Fruit fly (Drosophila melanogaster) whole organism, embryonic: ENCODE measurements around the gene CG7519.

Experiments
- Ada2b ChIP-seq: fragments of 200-800 bp; sonication (Bioruptor generic); IDR thresholded peaks from 2 replicates; pipeline ENCODE4 v1.3.6; 2022; ENCODE audit warnings: missing biosample characterization, missing genetic modification characterization
- Awh ChIP-seq: fragments of 200-800 bp; sonication (Bioruptor generic); IDR thresholded peaks from 2 replicates; pipeline ENCODE4, ENCODE4 v1.3.6; 2022; ENCODE audit warnings: missing biosample characterization, missing genetic modification characterization
- CG10267 ChIP-seq: fragments of 200-800 bp; sonication (Bioruptor generic); optimal IDR thresholded peaks from 2 replicates; lab custom pipeline; 2018; ENCODE audit warnings: missing biosample characterization, mild to moderate bottlenecking, missing genetic modification characterization, moderate library complexity
- CG10431 ChIP-seq: fragments of 200-800 bp; sonication (Bioruptor generic); optimal IDR thresholded peaks from 3 replicates; lab custom pipeline; 2018; ENCODE audit warnings: missing biosample characterization, mild to moderate bottlenecking, missing genetic modification characterization
- CG11398 ChIP-seq: fragments of 200-800 bp; sonication (Bioruptor generic); optimal IDR thresholded peaks from 2 replicates; lab custom pipeline; 2016; ENCODE audit warnings: missing biosample characterization, missing genetic modification characterization
- CG11723 ChIP-seq: fragments of 200-800 bp; sonication (Bioruptor generic); optimal IDR thresholded peaks from 2 replicates; lab custom pipeline; 2017; ENCODE audit warnings: missing biosample characterization, mild to moderate bottlenecking, missing genetic modification characterization
- CG12391 ChIP-seq: fragments of 200-800 bp; sonication (Bioruptor generic); optimal IDR thresholded peaks from 3 replicates; lab custom pipeline; 2018; ENCODE audit warnings: missing biosample characterization, mild to moderate bottlenecking, missing genetic modification characterization, moderate library complexity
- CG12659 ChIP-seq: fragments of 200-800 bp; sonication (Bioruptor generic); optimal IDR thresholded peaks from 3 replicates; lab custom pipeline; 2017; ENCODE audit warnings: mild to moderate bottlenecking, missing biosample characterization, missing genetic modification reagents, missing genetic modification characterization
- CG14014 ChIP-seq: fragments of 200-800 bp; sonication (Bioruptor generic); IDR thresholded peaks from 2 replicates; pipeline ENCODE4 v1.3.6; 2022; ENCODE audit warnings: missing biosample characterization, missing genetic modification characterization
- CG15269 ChIP-seq: fragments of 200-800 bp; sonication (Bioruptor generic); optimal IDR thresholded peaks from 2 replicates; lab custom pipeline; 2018; ENCODE audit warnings: missing biosample characterization, mild to moderate bottlenecking, missing genetic modification characterization, moderate library complexity
- CG15696 ChIP-seq: fragments of 200-800 bp; sonication (Bioruptor generic); optimal IDR thresholded peaks from 2 replicates; lab custom pipeline; 2019; ENCODE audit warnings: missing biosample characterization, mild to moderate bottlenecking, missing genetic modification characterization, moderate library complexity
- CG16815 ChIP-seq: fragments of 200-800 bp; sonication (Bioruptor generic); optimal IDR thresholded peaks from 3 replicates; lab custom pipeline; 2017; ENCODE audit warnings: missing biosample characterization, mild to moderate bottlenecking, missing genetic modification characterization
- CG17385 ChIP-seq: fragments of 200-800 bp; sonication (Bioruptor generic); optimal IDR thresholded peaks from 3 replicates; lab custom pipeline; 2018; ENCODE audit warnings: missing biosample characterization, mild to moderate bottlenecking, missing genetic modification characterization
- CG2199 ChIP-seq: fragments of 200-800 bp; sonication (Bioruptor generic); IDR thresholded peaks from 3 replicates; pipeline ENCODE4 v1.3.6; 2022; ENCODE audit warnings: missing biosample characterization, missing genetic modification characterization
- CG3163 ChIP-seq: fragments of 200-800 bp; sonication (Bioruptor generic); optimal IDR thresholded peaks from 3 replicates; lab custom pipeline; 2016; ENCODE audit warnings: missing biosample characterization, missing genetic modification characterization
- CG34422 ChIP-seq: fragments of 200-800 bp; sonication (Bioruptor generic); IDR thresholded peaks from 3 replicates; pipeline ENCODE4 v1.3.6; 2022; ENCODE audit warnings: missing biosample characterization, missing genetic modification characterization
- CG4820 ChIP-seq: fragments of 200-800 bp; sonication (Bioruptor generic); optimal IDR thresholded peaks from 3 replicates; lab custom pipeline; 2016; ENCODE audit warnings: missing biosample characterization, missing genetic modification characterization
- CG4854 ChIP-seq: fragments of 200-800 bp; sonication (Bioruptor generic); optimal IDR thresholded peaks from 2 replicates; lab custom pipeline; 2016; ENCODE audit warnings: missing biosample characterization, missing genetic modification characterization, inconsistent platforms
- CG6254 ChIP-seq: fragments of 200-800 bp; sonication (Bioruptor generic); optimal IDR thresholded peaks from 3 replicates; lab custom pipeline; 2017; ENCODE audit warnings: mild to moderate bottlenecking, missing biosample characterization, missing genetic modification reagents, missing genetic modification characterization
- CG7556 ChIP-seq: fragments of 200-800 bp; sonication (Bioruptor generic); optimal IDR thresholded peaks from 2 replicates; lab custom pipeline; 2017; ENCODE audit warnings: missing biosample characterization, mild to moderate bottlenecking, missing genetic modification characterization
- CG8765 ChIP-seq: fragments of 200-800 bp; sonication (Bioruptor generic); IDR thresholded peaks from 2 replicates; pipeline ENCODE4 v1.3.6; 2022; ENCODE audit warnings: missing biosample characterization, missing genetic modification characterization
- CrebB ChIP-seq: fragments of 200-800 bp; sonication (Bioruptor generic); optimal IDR thresholded peaks from 3 replicates; lab custom pipeline; 2018; ENCODE audit warnings: missing biosample characterization, mild to moderate bottlenecking, missing genetic modification characterization
- Doc2 ChIP-seq: fragments of 200-800 bp; sonication (Bioruptor generic); IDR thresholded peaks from 2 replicates; pipeline ENCODE4 v1.3.6; 2022; ENCODE audit warnings: missing biosample characterization, missing genetic modification characterization
- Dref ChIP-seq: fragments of 200-800 bp; sonication (Bioruptor generic); IDR thresholded peaks from 2 replicates; pipeline ENCODE4 v1.3.6; 2022; ENCODE audit warnings: missing biosample characterization, missing genetic modification characterization
- H15 ChIP-seq: fragments of 200-800 bp; sonication (Bioruptor generic); IDR thresholded peaks from 3 replicates; pipeline ENCODE4 v1.3.6; 2022; ENCODE audit warnings: missing biosample characterization, missing genetic modification characterization
- HLH4C ChIP-seq: fragments of 200-800 bp; sonication (Bioruptor generic); IDR thresholded peaks from 3 replicates; pipeline ENCODE4 v1.3.6; 2022; ENCODE audit warnings: missing biosample characterization, missing genetic modification characterization; ENCODE audit not compliant: partially characterized antibody
- HmgZ ChIP-seq: fragments of 200-800 bp; sonication (Bioruptor generic); optimal IDR thresholded peaks from 2 replicates; lab custom pipeline; 2018; ENCODE audit warnings: missing biosample characterization, mild to moderate bottlenecking, missing genetic modification characterization
- MESR4 ChIP-seq: fragments of 200-800 bp; sonication (Bioruptor generic); optimal IDR thresholded peaks from 2 replicates; lab custom pipeline; 2018; ENCODE audit warnings: missing biosample characterization, mild to moderate bottlenecking, missing genetic modification characterization, moderate library complexity
- MTF-1 ChIP-seq: fragments of 200-800 bp; sonication (Bioruptor generic); optimal IDR thresholded peaks from 2 replicates; lab custom pipeline; 2018; ENCODE audit warnings: missing biosample characterization, mild to moderate bottlenecking, missing genetic modification characterization, borderline replicate concordance
- Max ChIP-seq: fragments of 200-800 bp; sonication (Bioruptor generic); optimal IDR thresholded peaks from 2 replicates; lab custom pipeline; 2016; ENCODE audit warnings: missing biosample characterization, mild to moderate bottlenecking, missing genetic modification characterization
- Spps ChIP-seq: fragments of 200-800 bp; sonication (Bioruptor generic); optimal IDR thresholded peaks from 2 replicates; lab custom pipeline; 2018; ENCODE audit warnings: missing biosample characterization, mild to moderate bottlenecking, missing genetic modification characterization
- Sry-δ ChIP-seq: fragments of 200-800 bp; sonication (Bioruptor generic); optimal IDR thresholded peaks from 2 replicates; lab custom pipeline; 2016; ENCODE audit warnings: missing biosample characterization, missing genetic modification characterization
- Ssrp ChIP-seq: fragments of 200-800 bp; sonication (Bioruptor generic); optimal IDR thresholded peaks from 2 replicates; lab custom pipeline; 2018; ENCODE audit warnings: missing biosample characterization, mild to moderate bottlenecking, missing genetic modification characterization, moderate library complexity
- TFAM ChIP-seq: fragments of 200-800 bp; sonication (Bioruptor generic); optimal IDR thresholded peaks from 2 replicates; lab custom pipeline; 2017; ENCODE audit warnings: missing biosample characterization, missing genetic modification characterization, inconsistent platforms
- al ChIP-seq: fragments of 200-800 bp; sonication (Bioruptor generic); IDR thresholded peaks from 2 replicates; pipeline ENCODE4 v1.3.6; 2022; ENCODE audit warnings: missing biosample characterization, missing genetic modification characterization
- ash1 ChIP-seq: fragments of 200-800 bp; sonication (Bioruptor generic); optimal IDR thresholded peaks from 2 replicates; lab custom pipeline; 2018; ENCODE audit warnings: missing biosample characterization, mild to moderate bottlenecking, missing genetic modification characterization
- bigmax ChIP-seq: fragments of 200-800 bp; sonication (Bioruptor generic); optimal IDR thresholded peaks from 2 replicates; lab custom pipeline; 2018; ENCODE audit warnings: missing biosample characterization, mild to moderate bottlenecking, missing genetic modification characterization
- bowl ChIP-seq: fragments of 200-800 bp; sonication (Bioruptor generic); IDR thresholded peaks from 2 replicates; pipeline ENCODE4 v1.3.6; 2022; ENCODE audit warnings: missing biosample characterization, missing genetic modification characterization
- da ChIP-seq: fragments of 200-800 bp; sonication (Bioruptor generic); optimal IDR thresholded peaks from 2 replicates; lab custom pipeline; 2016; ENCODE audit warnings: missing biosample characterization, missing genetic modification characterization
- dimm ChIP-seq: fragments of 200-800 bp; sonication (Bioruptor generic); IDR thresholded peaks from 2 replicates; pipeline ENCODE4 v1.3.6; 2022; ENCODE audit warnings: missing biosample characterization, missing genetic modification characterization
- dmrt11E ChIP-seq: fragments of 200-800 bp; sonication (Bioruptor generic); optimal IDR thresholded peaks from 3 replicates; lab custom pipeline; 2018; ENCODE audit warnings: missing biosample characterization, mild to moderate bottlenecking, missing genetic modification characterization, moderate library complexity
- fru ChIP-seq: fragments of >200 bp; optimal IDR thresholded peaks from 2 replicates; lab custom pipeline; 2017
- ftz-f1 ChIP-seq: fragments of 200-800 bp; sonication (Bioruptor generic); optimal IDR thresholded peaks from 2 replicates; lab custom pipeline; 2016; ENCODE audit warnings: missing biosample characterization, missing genetic modification characterization
- grau ChIP-seq: fragments of 200-800 bp; optimal IDR thresholded peaks from 3 replicates; lab custom pipeline; 2019; ENCODE audit warnings: missing biosample characterization, mild to moderate bottlenecking, missing genetic modification characterization, moderate library complexity
- jing ChIP-seq: fragments of 200-800 bp; sonication (Bioruptor generic); optimal IDR thresholded peaks from 2 replicates; lab custom pipeline; 2018; ENCODE audit warnings: missing biosample characterization, mild to moderate bottlenecking, missing genetic modification characterization
- pb ChIP-seq: fragments of 200-800 bp; sonication (Bioruptor generic); optimal IDR thresholded peaks from 3 replicates; lab custom pipeline; 2016; ENCODE audit warnings: missing biosample characterization, missing genetic modification characterization
- pum ChIP-seq: fragments of 200-800 bp; sonication (Bioruptor generic); optimal IDR thresholded peaks from 2 replicates; lab custom pipeline; 2016; ENCODE audit warnings: missing biosample characterization, missing genetic modification characterization
- run ChIP-seq: fragments of 200-800 bp; sonication (Bioruptor generic); optimal IDR thresholded peaks from 3 replicates; lab custom pipeline; 2018; ENCODE audit warnings: missing biosample characterization, mild to moderate bottlenecking, missing genetic modification characterization
- slp2 ChIP-seq: fragments of 200-800 bp; sonication (Bioruptor generic); optimal IDR thresholded peaks from 2 replicates; lab custom pipeline; 2016; ENCODE audit warnings: missing biosample characterization, missing genetic modification characterization
- tio ChIP-seq: fragments of 200-800 bp; sonication (Bioruptor generic); optimal IDR thresholded peaks from 2 replicates; lab custom pipeline; 2017; ENCODE audit warnings: missing biosample characterization, missing genetic modification characterization, inconsistent platforms
- wek ChIP-seq: fragments of 200-800 bp; sonication (Bioruptor generic); optimal IDR thresholded peaks from 3 replicates; lab custom pipeline; 2018; ENCODE audit warnings: missing biosample characterization, mild to moderate bottlenecking, missing genetic modification characterization, moderate library complexity

Gene CG7519

DNA sequence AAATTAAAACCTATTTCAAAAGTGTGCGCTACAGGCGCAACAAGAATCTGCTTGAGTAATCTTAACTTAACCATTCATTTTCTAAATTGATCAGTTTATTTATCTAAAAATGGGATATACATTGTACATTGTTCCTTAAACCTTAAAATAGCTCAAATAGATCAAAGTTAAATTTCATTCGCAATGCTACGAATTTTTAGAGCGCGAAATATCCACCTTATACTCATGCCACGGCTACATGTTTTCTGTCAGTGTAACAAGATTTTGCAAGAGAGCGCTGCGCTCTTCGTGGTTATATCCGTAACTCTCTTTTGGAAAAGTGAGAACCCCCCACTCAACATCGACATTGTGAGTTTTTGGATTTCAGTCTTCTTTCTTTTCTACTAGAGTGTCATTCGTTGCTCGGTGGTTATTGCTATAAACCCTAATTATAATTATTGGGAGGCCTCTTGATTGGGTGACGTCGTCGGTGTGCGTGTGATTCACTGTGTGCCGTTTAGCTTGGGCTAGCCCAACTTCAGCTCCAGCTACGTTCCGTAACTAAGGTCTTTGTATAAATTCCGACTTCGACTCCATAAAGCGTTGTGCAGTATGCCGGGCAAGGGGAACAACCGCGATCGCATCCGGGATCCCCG, 16.7 kb downstream of the CG7519 start (continued):
- no peak for TF ChIP-seq Doc2 (GFP tag; lab: Robert Waterston, UW)
- no peak for TF ChIP-seq CG2199 (GFP tag; lab: Robert Waterston, UW)
- peak; percentile 38 for TF ChIP-seq dmrt11E (tag; lab: Kevin White, UChicago)
- peak; percentile 51 for TF ChIP-seq CG7556 (GFP tag; lab: Kevin White, UChicago)
- peak; percentile 37 for TF ChIP-seq CG6254 (GFP tag; lab: Kevin White, UChicago)
- peak; percentile 8 for TF ChIP-seq pum (GFP tag; lab: Kevin White, UChicago)
- TF ChIP-seq HmgZ = no peak
- TF ChIP-seq Ada2b = peak; percentile 24; the same call in 1 of the 2 replicates
- no peak for TF ChIP-seq CG15696 (tag; lab: Kevin White, UChicago)
- peak; percentile 53 for TF ChIP-seq CG15269
- no peak for TF ChIP-seq Dref (GFP tag; lab: Robert Waterston, UW)
- TF ChIP-seq fru (lab: Kevin White, UChicago) = no peak
- no peak for TF ChIP-seq CG11723 (GFP tag; lab: Kevin White, UChicago)
- no peak for TF ChIP-seq HLH4C (GFP tag; lab: Robert Waterston, UW)
- TF ChIP-seq run (tag; lab: Kevin White, UChicago) = no peak
- TF ChIP-seq CG34422 (GFP tag; lab: Robert Waterston, UW) = no peak
- TF ChIP-seq MESR4 (GFP tag; lab: Kevin White, UChicago) = no peak
- no peak for TF ChIP-seq CG11398
- peak; percentile 31 for TF ChIP-seq CG17385 (GFP tag; lab: Kevin White, UChicago)
- no peak for TF ChIP-seq ash1
- no peak for TF ChIP-seq wek
- no peak for TF ChIP-seq bowl (GFP tag; lab: Robert Waterston, UW)
- no peak for TF ChIP-seq Spps (tag; lab: Kevin White, UChicago)
- no peak for TF ChIP-seq CG16815 (GFP tag; lab: Kevin White, UChicago)
- TF ChIP-seq Sry-δ (GFP tag; lab: Kevin White, UChicago) = no peak
- TF ChIP-seq CG14014 (GFP tag; lab: Robert Waterston, UW) = 0 out of 2 replicates have a peak, but pooled peaks have one; percentile 25
- TF ChIP-seq slp2 = peak; percentile 23
- TF ChIP-seq MTF-1 (GFP tag; lab: Kevin White, UChicago) = no peak
- peak; percentile 28 for TF ChIP-seq CG10267 (tag; lab: Kevin White, UChicago)
- TF ChIP-seq bigmax (GFP tag; lab: Kevin White, UChicago) = no peak
- TF ChIP-seq dimm (GFP tag; lab: Robert Waterston, UW) = no peak
- no peak for TF ChIP-seq CG4820
- TF ChIP-seq Ssrp = no peak
- TF ChIP-seq CG3163 (GFP tag; lab: Kevin White, UChicago) = peak; percentile 93
- TF ChIP-seq TFAM (GFP tag; lab: Kevin White, UChicago) = no peak
- TF ChIP-seq ftz-f1 = no peak
- TF ChIP-seq CG4854 (GFP tag; lab: Kevin White, UChicago) = peak; percentile 5
- peak; percentile 31 for TF ChIP-seq CG12659
- TF ChIP-seq jing (GFP tag; lab: Kevin White, UChicago) = no peak
- no peak for TF ChIP-seq da (GFP tag; lab: Kevin White, UChicago)
- no peak for TF ChIP-seq CG8765 (GFP tag; lab: Robert Waterston, UW)
- TF ChIP-seq CG10431 (GFP tag; lab: Kevin White, UChicago) = no peak
- peak; percentile 53 for TF ChIP-seq CG12391 (tag; lab: Kevin White, UChicago)
- TF ChIP-seq grau = peak; percentile 41
- no peak for TF ChIP-seq H15 (GFP tag; lab: Robert Waterston, UW)
- TF ChIP-seq tio (GFP tag; lab: Kevin White, UChicago) = peak; percentile 33
- TF ChIP-seq Max (GFP tag; lab: Kevin White, UChicago) = peak; percentile 4
- no peak for TF ChIP-seq al (GFP tag; lab: Robert Waterston, UW)
- no peak for TF ChIP-seq CrebB (tag; lab: Kevin White, UChicago)
- peak; percentile 17 for TF ChIP-seq pb (GFP tag; lab: Kevin White, UChicago)
- peak; percentile 44; the same call in 1 of the 2 replicates for TF ChIP-seq Awh (GFP tag; lab: Robert Waterston, UW)
